Worm (Caenorhabditis elegans): ENCODE measurements around the gene mrpl-2.
"Not testable (repeated sequence)": the region's sequence is repeated elsewhere in the genome, so short reads cannot be mapped to it uniquely, and the experiment has no call there.

Gene mrpl-2

DNA sequence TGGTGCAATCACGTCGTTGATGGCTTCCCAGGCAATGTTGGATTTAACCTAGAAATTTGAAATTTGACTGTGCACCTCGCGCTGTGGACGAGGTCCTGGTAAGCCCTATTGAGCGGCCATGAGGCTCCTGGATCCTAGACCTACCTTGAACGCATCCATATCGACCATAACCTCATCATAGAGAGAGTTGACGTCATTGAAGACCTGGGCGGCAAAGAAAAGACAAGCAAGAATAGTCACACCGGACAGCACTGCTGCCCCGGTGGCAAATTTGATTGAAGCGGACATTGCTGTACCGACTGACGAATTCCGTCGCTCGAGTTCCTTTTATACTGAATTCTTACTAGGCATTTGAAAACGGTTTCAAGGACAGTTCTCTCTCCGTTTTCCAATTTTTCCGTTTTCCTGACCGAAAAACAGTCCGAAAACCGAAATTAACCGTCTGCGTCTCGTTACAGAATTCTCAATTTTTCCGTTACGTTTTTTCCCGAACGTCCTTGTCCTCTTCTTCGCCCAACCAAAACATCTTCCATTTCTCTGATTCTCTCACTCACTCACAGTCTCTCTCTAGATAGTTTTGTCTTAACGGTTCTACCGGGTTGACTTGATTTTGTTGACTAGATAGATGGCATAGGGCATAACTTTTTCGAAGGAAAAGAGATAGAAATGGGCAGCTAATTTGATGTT lies 9.5 kb upstream of the mrpl-2 start, which contains the start of gene col-103 (continued):
- TF ChIP-seq tbx-9 (tag; optimal IDR thresholded peaks at IDR 0.05; ENCODE audit: borderline replicate concordance) (no peak), F22D6.2 (tag; optimal IDR thresholded peaks at IDR 0.05) (no peak), nhr-27 (tag; optimal IDR thresholded peaks at IDR 0.05) (no peak), ceh-91 (GFP tag; IDR thresholded peaks at IDR 0.05) (no peak), ztf-18 (tag; optimal IDR thresholded peaks at IDR 0.05) (no peak), B0336.3 (GFP tag; IDR thresholded peaks at IDR 0.05) (no peak), pha-4 (tag; optimal IDR thresholded peaks at IDR 0.05) (no peak)

DNA sequence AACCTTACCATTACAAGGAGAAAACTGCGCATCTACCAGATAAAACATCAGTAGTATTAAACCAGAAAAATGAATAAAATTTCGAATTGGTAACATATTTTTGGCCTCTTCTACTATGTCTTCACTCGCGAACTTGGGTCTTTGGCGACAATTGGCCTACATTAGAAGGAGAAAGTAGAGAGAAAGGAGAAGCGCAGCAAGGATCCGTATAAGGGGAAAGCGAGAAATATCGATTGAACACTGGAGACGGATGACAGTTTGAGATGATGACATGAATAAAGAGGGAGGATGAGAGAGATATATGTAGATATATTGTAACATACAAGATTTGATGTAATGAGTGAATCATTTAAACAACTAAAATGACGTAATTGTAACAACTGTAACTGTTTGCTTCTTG lies 4.7 kb upstream of the mrpl-2 start, which contains the start of gene F56B3.2:
TSS of gene F56B3.2 (minus strand) at position 273 of the 400 bp plus-strand sequence.
- no peak for TF ChIP-seq hmg-1.2 (GFP tag; IDR thresholded peaks at IDR 0.05)
- TF ChIP-seq ceh-100 (GFP tag; IDR thresholded peaks at IDR 0.05): no peak
- no peak for TF ChIP-seq attf-3 (GFP tag; conservative IDR thresholded peaks at IDR 0.05)
- TF ChIP-seq Y67H2A.10 (GFP tag; conservative IDR thresholded peaks at IDR 0.05): no peak
- no peak for TF ChIP-seq F23B12.7 (tag; optimal IDR thresholded peaks at IDR 0.05; ENCODE audit: insufficient read depth)

DNA sequence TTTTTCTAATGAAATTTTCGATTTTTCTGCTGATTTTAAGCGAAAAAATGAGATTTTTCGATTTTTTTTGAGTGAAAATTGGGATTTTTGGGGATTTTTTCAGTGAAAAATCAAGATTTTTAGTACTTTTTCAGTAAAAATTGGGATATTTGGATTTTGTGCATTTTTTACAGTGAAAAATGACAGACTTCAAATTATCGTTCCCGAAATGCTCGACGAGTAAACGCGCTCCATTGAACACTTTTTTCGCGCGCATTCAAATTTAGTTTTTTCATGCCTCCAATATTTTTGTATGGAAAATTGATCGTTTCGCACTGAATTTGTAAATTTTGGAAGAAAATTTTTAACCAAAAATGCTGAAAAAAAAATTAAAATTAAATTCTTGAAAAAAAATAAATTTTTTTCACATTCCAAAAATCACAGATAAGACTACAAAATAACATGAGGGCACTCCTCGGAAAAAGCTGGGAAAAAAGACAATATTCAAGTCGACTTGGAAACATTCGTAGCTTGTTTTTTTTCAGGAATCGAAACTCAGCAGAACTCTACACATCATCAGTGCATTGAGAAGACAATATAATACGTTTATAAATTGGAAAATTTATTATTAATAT lies 3.0 kb upstream of the mrpl-2 start:
- peak; percentile 28; the same call in 1 of the 2 replicates for TF ChIP-seq D2030.7 (GFP tag; IDR thresholded peaks at IDR 0.05)
- peak; percentile 85 for TF ChIP-seq mcd-1 (GFP tag; IDR thresholded peaks at IDR 0.05)

DNA sequence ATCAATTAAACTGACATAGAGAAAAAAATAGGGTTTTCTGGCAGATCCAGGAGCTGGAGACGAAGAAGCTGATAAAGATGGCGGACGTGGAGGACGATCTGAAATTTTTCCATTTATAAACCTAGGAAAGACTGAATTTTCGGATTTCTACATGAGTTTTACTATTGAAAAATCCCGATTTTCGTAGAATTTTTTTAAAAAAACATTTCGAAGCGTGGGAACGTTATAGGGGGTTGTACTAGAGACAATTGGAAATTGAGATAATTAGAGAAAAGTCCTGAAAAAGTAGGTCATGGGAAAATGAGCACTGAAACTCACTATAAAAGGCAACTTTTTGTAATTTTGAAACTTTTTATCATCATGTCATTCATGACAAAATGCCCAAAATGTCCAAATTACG lies 2.0 kb upstream of the mrpl-2 start, which contains the start of gene F56B3.9:
TSS of gene F56B3.9 (plus strand) at position 301 of the 400 bp plus-strand sequence.
- TF ChIP-seq somi-1 (GFP tag; optimal IDR thresholded peaks at IDR 0.05); T07F8.4 (tag; optimal IDR thresholded peaks at IDR 0.05); akir-1 (GFP tag; optimal IDR thresholded peaks at IDR 0.05): not testable (repeated sequence)

DNA sequence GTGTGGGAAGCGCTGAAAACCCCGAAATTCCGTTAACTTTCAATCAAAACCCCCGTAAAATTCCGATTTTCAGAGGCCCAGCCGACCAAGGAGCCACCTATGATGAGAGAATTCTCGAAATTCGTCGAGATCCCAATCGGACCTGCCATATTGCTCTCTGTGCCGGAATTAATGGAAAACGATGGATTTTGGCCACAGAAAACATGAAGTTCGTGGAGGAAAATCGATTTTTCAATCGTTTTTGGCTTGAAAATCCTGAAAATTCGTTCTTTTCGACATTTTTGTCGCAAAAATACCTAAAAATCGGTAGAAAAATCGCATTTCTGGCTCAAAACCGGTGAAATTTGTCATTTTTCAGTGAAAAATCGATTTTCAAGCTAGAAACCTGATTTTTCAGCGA lies 543 bp downstream of the mrpl-2 start:
- TF ChIP-seq ekl-4 (GFP tag; IDR thresholded peaks at IDR 0.05) (no peak), ceh-40 (GFP tag; IDR thresholded peaks at IDR 0.05) (no peak)

DNA sequence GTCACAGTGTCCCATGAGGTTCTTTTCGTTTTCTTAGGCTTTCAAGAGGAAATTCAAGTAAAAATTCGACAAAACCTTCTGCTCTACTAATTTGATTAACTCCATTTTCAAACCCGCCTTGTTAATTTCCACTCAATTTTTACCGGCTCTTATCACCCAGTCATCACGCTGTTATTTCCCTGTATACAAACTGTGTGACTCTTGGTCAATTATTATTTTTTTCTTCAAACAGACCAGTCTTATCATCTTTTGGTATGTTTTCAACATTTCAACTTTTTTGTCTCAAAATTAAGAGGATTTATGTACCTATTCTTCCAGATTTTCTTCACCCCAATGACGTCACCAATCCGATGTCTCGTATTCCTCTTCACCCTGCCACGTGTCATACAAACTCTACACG lies 5.4 kb downstream of the mrpl-2 start, which contains the start of gene ugt-52:
TSS of gene ugt-52 (plus strand) at position 301 of the 400 bp plus-strand sequence.
- peak; percentile 30 for TF ChIP-seq nhr-80 (tag; optimal IDR thresholded peaks at IDR 0.05)
- TF ChIP-seq hrde-1 (tag; optimal IDR thresholded peaks at IDR 0.05; ENCODE audit: borderline replicate concordance): no peak
- TF ChIP-seq ceh-91 (GFP tag; IDR thresholded peaks at IDR 0.05): no peak
- TF ChIP-seq egrh-3 (GFP tag; IDR thresholded peaks at IDR 0.05): no peak
- TF ChIP-seq madf-10 (tag; optimal IDR thresholded peaks at IDR 0.05): no peak

DNA sequence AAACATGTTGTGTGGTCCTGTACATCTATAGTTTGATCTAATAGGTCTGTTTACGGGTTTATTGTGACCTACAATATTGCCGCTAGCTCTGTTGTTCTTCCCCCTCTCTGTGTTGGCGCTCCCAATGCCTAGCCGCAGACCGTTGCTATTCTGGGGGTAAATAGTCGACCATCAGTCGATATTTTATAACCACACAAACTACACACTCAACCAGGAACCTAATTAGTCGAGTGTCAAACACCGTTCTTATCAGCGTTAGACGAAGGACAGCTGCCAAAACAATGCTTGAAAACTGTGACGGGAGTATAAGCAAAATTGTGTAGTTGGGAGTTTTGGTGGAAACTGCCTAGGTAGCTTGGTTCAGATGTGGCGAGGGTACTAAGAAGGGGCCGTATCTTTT lies 9.4 kb downstream of the mrpl-2 start:
- TF ChIP-seq snpc-4 (GFP tag; optimal IDR thresholded peaks at IDR 0.05) (no peak), snpc-4 (tag; optimal IDR thresholded peaks at IDR 0.05) (peak in 1 of 4 experiments; percentile 20), nhr-80 (tag; optimal IDR thresholded peaks at IDR 0.05) (peak; percentile 70), dox-1 (GFP tag; IDR thresholded peaks at IDR 0.05) (0 out of 2 replicates have a peak, but pooled peaks have one; percentile 9), madf-6 (GFP tag; IDR thresholded peaks at IDR 0.05) (peak; percentile 17; the same call in 1 of the 2 replicates), hmg-20 (GFP tag; IDR thresholded peaks at IDR 0.05) (no peak)

Data from whole organism, young adult.